Fruit fly (Drosophila melanogaster): ENCODE results near the gene CSN8.

CSN8 gene

dm6 chr2L:8376717-8377116, 12.1 kb downstream of the CSN8 start, which contains the start of the genes CG13390 and CG17294 (continued):
- TF ChIP-seq Trl (optimal IDR thresholded peaks at IDR 0.05), result no peak
- peak; percentile 92 for TF ChIP-seq Trl (GFP tag; optimal IDR thresholded peaks at IDR 0.05)
- peak; percentile 100 for TF ChIP-seq oc (tag; optimal IDR thresholded peaks at IDR 0.05)
- TF ChIP-seq CG1792 (GFP tag; optimal IDR thresholded peaks at IDR 0.05), result peak; percentile 77
- TF ChIP-seq nerfin-1 (tag; optimal IDR thresholded peaks at IDR 0.05), result peak; percentile 99
- peak; percentile 94 for TF ChIP-seq CG31365 (tag; optimal IDR thresholded peaks at IDR 0.05)
- peak; percentile 95 for TF ChIP-seq CG9437 (GFP tag; optimal IDR thresholded peaks at IDR 0.05)
- TF ChIP-seq Sox102F (GFP tag; optimal IDR thresholded peaks at IDR 0.05), result peak; percentile 100
- TF ChIP-seq luna (GFP tag; optimal IDR thresholded peaks at IDR 0.05), result peak; percentile 86
- TF ChIP-seq CG2120 (GFP tag; optimal IDR thresholded peaks at IDR 0.05), result peak; percentile 99
- peak; percentile 100 for TF ChIP-seq Hmr (GFP tag; optimal IDR thresholded peaks at IDR 0.05)
- peak; percentile 100 for TF ChIP-seq CG12659 (GFP tag; optimal IDR thresholded peaks at IDR 0.05)
- peak; percentile 95 for TF ChIP-seq zfh2 (GFP tag; optimal IDR thresholded peaks at IDR 0.05)
- peak; percentile 100 for TF ChIP-seq Ptx1 (GFP tag; IDR thresholded peaks at IDR 0.05)
- peak; percentile 99 for TF ChIP-seq Mrtf (GFP tag; IDR thresholded peaks at IDR 0.05)
- TF ChIP-seq shn (GFP tag; optimal IDR thresholded peaks at IDR 0.05), result peak; percentile 77
- peak in 1 of 2 experiments; percentile 97 for TF ChIP-seq Hr78 (GFP tag; optimal IDR thresholded peaks at IDR 0.05)
- TF ChIP-seq tx (GFP tag; optimal IDR thresholded peaks at IDR 0.05), result peak; percentile 89
- TF ChIP-seq CG16813 (GFP tag; IDR thresholded peaks at IDR 0.05; ENCODE audit: partially characterized antibody), result peak; percentile 68
- TF ChIP-seq phol (tag; optimal IDR thresholded peaks at IDR 0.05), result peak; percentile 99
- TF ChIP-seq al (GFP tag; IDR thresholded peaks at IDR 0.05), result peak; percentile 100
- TF ChIP-seq stwl (tag; optimal IDR thresholded peaks at IDR 0.05), result peak; percentile 87
- peak; percentile 98 for TF ChIP-seq CG14710 (tag; optimal IDR thresholded peaks at IDR 0.05)
- peak; percentile 99 for TF ChIP-seq ara (GFP tag; IDR thresholded peaks at IDR 0.05)
- TF ChIP-seq CG2889 (GFP tag; IDR thresholded peaks at IDR 0.05), result peak; percentile 99
- peak; percentile 99 for TF ChIP-seq gcm (GFP tag; optimal IDR thresholded peaks at IDR 0.05)
- peak; percentile 65 for TF ChIP-seq Dref (GFP tag; IDR thresholded peaks at IDR 0.05)
- peak; percentile 99 for TF ChIP-seq CG17912 (GFP tag; optimal IDR thresholded peaks at IDR 0.05)
- peak; percentile 87 for TF ChIP-seq dm (GFP tag; optimal IDR thresholded peaks at IDR 0.05)
- TF ChIP-seq en (GFP tag; optimal IDR thresholded peaks at IDR 0.05), result peak; percentile 79
- TF ChIP-seq NfI (GFP tag; optimal IDR thresholded peaks at IDR 0.05), result peak; percentile 100
- TF ChIP-seq CG4730 (GFP tag; IDR thresholded peaks at IDR 0.05), result peak; percentile 99
- TF ChIP-seq disco-r (GFP tag; optimal IDR thresholded peaks at IDR 0.05), result peak; percentile 87
- peak; percentile 98 for TF ChIP-seq ewg (GFP tag; optimal IDR thresholded peaks at IDR 0.05)
- TF ChIP-seq CG6654 (GFP tag; optimal IDR thresholded peaks at IDR 0.05), result peak; percentile 93
- TF ChIP-seq Mad (GFP tag; optimal IDR thresholded peaks at IDR 0.05), result peak; percentile 96
- peak; percentile 96 for TF ChIP-seq vfl (GFP tag; optimal IDR thresholded peaks at IDR 0.05)
- TF ChIP-seq CG11560 (tag; IDR thresholded peaks at IDR 0.05), result peak; percentile 95
- TF ChIP-seq Meics (GFP tag; optimal IDR thresholded peaks at IDR 0.05), result peak; percentile 100
- TF ChIP-seq crc (GFP tag; optimal IDR thresholded peaks at IDR 0.05), result peak; percentile 90
- TF ChIP-seq ssp (GFP tag; IDR thresholded peaks at IDR 0.05), result peak; percentile 96
- TF ChIP-seq corto (GFP tag; optimal IDR thresholded peaks at IDR 0.05), result peak; percentile 99
- peak; percentile 63 for TF ChIP-seq pzg (GFP tag; optimal IDR thresholded peaks at IDR 0.05)
- peak; percentile 99 for TF ChIP-seq CG2199 (GFP tag; IDR thresholded peaks at IDR 0.05)
- peak; percentile 92 for TF ChIP-seq CG34224 (GFP tag; IDR thresholded peaks at IDR 0.05; ENCODE audit: partially characterized antibody)
- TF ChIP-seq CG17361 (GFP tag; IDR thresholded peaks at IDR 0.05), result peak; percentile 100
- peak; percentile 93 for TF ChIP-seq Adf1 (GFP tag; IDR thresholded peaks at IDR 0.05)
- TF ChIP-seq lab (GFP tag; optimal IDR thresholded peaks at IDR 0.05), result peak; percentile 100
- TF ChIP-seq Xbp1 (GFP tag; optimal IDR thresholded peaks at IDR 0.05), result peak; percentile 100
- TF ChIP-seq Pdp1 (GFP tag; optimal IDR thresholded peaks at IDR 0.05), result peak; percentile 96 to 97
- TF ChIP-seq CG43689 (GFP tag; IDR thresholded peaks at IDR 0.05), result peak; percentile 99

All from whole organism, embryonic.